Worm (Caenorhabditis elegans) whole organism, mixed stage, embryonic: ENCODE results near the gene srw-113.

Source experiments
- blmp-1 ChIP-seq: fragments of 150-350 bp; optimal IDR thresholded peaks from 2 replicates; lab custom pipeline; 2014; ENCODE audit warnings: missing biosample characterization, missing genetic modification characterization
- ces-1 ChIP-seq: fragments of 150-350 bp; optimal IDR thresholded peaks from 2 replicates; lab custom pipeline; 2014; ENCODE audit warnings: missing biosample characterization, missing genetic modification reagents, missing genetic modification characterization
- elt-1 ChIP-seq: sonication (generic microtip); optimal IDR thresholded peaks from 2 replicates; lab custom pipeline; 2017; ENCODE audit warnings: missing genetic modification characterization, mild to moderate bottlenecking, missing compliant biosample characterization, antibody characterized with exemption, moderate library complexity, borderline replicate concordance; ENCODE audit not compliant: insufficient read depth
- elt-3 ChIP-seq: fragments of 150-350 bp; optimal IDR thresholded peaks from 2 replicates; lab custom pipeline; 2014; ENCODE audit warnings: missing biosample characterization, missing genetic modification characterization
- lsy-2 ChIP-seq: fragments of 150-350 bp; optimal IDR thresholded peaks from 2 replicates; lab custom pipeline; 2014; ENCODE audit warnings: missing biosample characterization, missing genetic modification characterization
- mep-1 ChIP-seq: fragments of 150-350 bp; optimal IDR thresholded peaks from 2 replicates; lab custom pipeline; 2017; ENCODE audit warnings: missing biosample characterization, missing genetic modification reagents, missing genetic modification characterization, inconsistent platforms
- mls-2 ChIP-seq: sonication (generic microtip); optimal IDR thresholded peaks from 2 replicates; lab custom pipeline; 2016; ENCODE audit warnings: mild to moderate bottlenecking, missing genetic modification characterization, moderate library complexity, missing compliant biosample characterization
- nhr-2 ChIP-seq: fragments of 150-350 bp; optimal IDR thresholded peaks from 2 replicates; lab custom pipeline; 2014; ENCODE audit warnings: missing biosample characterization, missing genetic modification characterization
- nhr-237 ChIP-seq: fragments of 150-350 bp; optimal IDR thresholded peaks from 2 replicates; lab custom pipeline; 2014; ENCODE audit warnings: missing biosample characterization, missing genetic modification characterization
- pha-4 ChIP-seq: fragments of 150-350 bp; optimal IDR thresholded peaks from 2 replicates; lab custom pipeline; 2018; ENCODE audit warnings: missing biosample characterization, missing genetic modification reagents, missing genetic modification characterization
- unc-62 ChIP-seq: fragments of 150-350 bp; optimal IDR thresholded peaks from 2 replicates; lab custom pipeline; 2014; ENCODE audit warnings: missing biosample characterization, missing genetic modification reagents, missing genetic modification characterization
- ztf-11 ChIP-seq: fragments of 150-350 bp; optimal IDR thresholded peaks from 2 replicates; lab custom pipeline; 2014; ENCODE audit warnings: missing biosample characterization, missing genetic modification characterization

ce11 chrV:15330314-15330713, 2.6 kb upstream of the srw-113 start, which contains the start of gene srh-295:
- no peak for TF ChIP-seq elt-1 (tag; lab: Kevin White, UChicago)
- no peak for TF ChIP-seq lsy-2 (tag; lab: Kevin White, UChicago)
- no peak for TF ChIP-seq nhr-237 (tag; lab: Kevin White, UChicago)
- no peak for TF ChIP-seq elt-3
- no peak for TF ChIP-seq ztf-11 (tag; lab: Kevin White, UChicago)
- TF ChIP-seq pha-4 (tag; lab: Kevin White, UChicago): no peak
- no peak for TF ChIP-seq unc-62 (GFP tag; lab: Kevin White, UChicago)
- no peak for TF ChIP-seq ces-1 (GFP tag; lab: Kevin White, UChicago)
- TF ChIP-seq mls-2 (tag; lab: Kevin White, UChicago): no peak
- TF ChIP-seq blmp-1 (tag; lab: Kevin White, UChicago): no peak
- no peak for TF ChIP-seq nhr-2 (tag; lab: Kevin White, UChicago)
- no peak for TF ChIP-seq mep-1 (tag; lab: Kevin White, UChicago)
